Comparison of ENCODE assay signal across 1 fruit fly cellular context in genomic region chrX:9993427-9994218, dm6.
TF ChIP-seq lines count a peak whose summit lies in the region.

No protein-coding gene starts in this region.

TF ChIP-seq in whole organism, embryonic, 481 proteins besides CTCF, POLR2A, EP300 and RAD21 (continued from another document and continues in another):
- TF ChIP-seq CG11093 (GFP tag; IDR thresholded peaks at IDR 0.05; lab: Robert Waterston, UW) (no peak), CG10462 (GFP tag; optimal IDR thresholded peaks at IDR 0.05; lab: Kevin White, UChicago) (no peak), NFAT (GFP tag; IDR thresholded peaks at IDR 0.05; lab: Robert Waterston, UW) (no peak), CG15269 (tag; optimal IDR thresholded peaks at IDR 0.05; lab: Kevin White, UChicago) (peak; percentile 1), Lpt (GFP tag; optimal IDR thresholded peaks at IDR 0.05; lab: Kevin White, UChicago) (no peak), sob (GFP tag; IDR thresholded peaks at IDR 0.05; lab: Robert Waterston, UW) (no peak), Elba2 (GFP tag; optimal IDR thresholded peaks at IDR 0.05; lab: Kevin White, UChicago) (no peak), CG9727 (GFP tag; optimal IDR thresholded peaks at IDR 0.05; lab: Kevin White, UChicago) (no peak), Drgx (GFP tag; IDR thresholded peaks at IDR 0.05; lab: Robert Waterston, UW) (0 out of 2 replicates have a peak, but pooled peaks have one; percentile 8), MBD-R2 (GFP tag; IDR thresholded peaks at IDR 0.05; lab: Robert Waterston, UW) (no peak), D19A (tag; optimal IDR thresholded peaks at IDR 0.05; lab: Kevin White, UChicago) (no peak), chn (GFP tag; optimal IDR thresholded peaks at IDR 0.05; lab: Kevin White, UChicago) (no peak), run (tag; optimal IDR thresholded peaks at IDR 0.05; lab: Kevin White, UChicago) (no peak), bab2 (GFP tag; optimal IDR thresholded peaks at IDR 0.05; lab: Kevin White, UChicago) (peak; percentile 4), vfl (GFP tag; optimal IDR thresholded peaks at IDR 0.05; lab: Kevin White, UChicago) (no peak), CG1832 (GFP tag; optimal IDR thresholded peaks at IDR 0.05; lab: Kevin White, UChicago) (no peak), Trl (optimal IDR thresholded peaks at IDR 0.05; lab: Kevin White, UChicago) (no peak), Trl (GFP tag; optimal IDR thresholded peaks at IDR 0.05; lab: Kevin White, UChicago) (no peak), Kr (GFP tag; optimal IDR thresholded peaks at IDR 0.05; lab: Kevin White, UChicago) (no peak), CG13287 (GFP tag; IDR thresholded peaks at IDR 0.05; lab: Robert Waterston, UW; ENCODE audit: partially characterized antibody) (no peak), HmgD (GFP tag; optimal IDR thresholded peaks at IDR 0.05; lab: Kevin White, UChicago) (no peak), CG11504 (tag; optimal IDR thresholded peaks at IDR 0.05; lab: Kevin White, UChicago) (no peak), CG17802 (tag; optimal IDR thresholded peaks at IDR 0.05; lab: Kevin White, UChicago) (no peak), NK7.1 (GFP tag; optimal IDR thresholded peaks at IDR 0.05; lab: Kevin White, UChicago) (no peak), psq (GFP tag; optimal IDR thresholded peaks at IDR 0.05; lab: Kevin White, UChicago) (no peak), HLH4C (GFP tag; IDR thresholded peaks at IDR 0.05; lab: Robert Waterston, UW; ENCODE audit: partially characterized antibody) (no peak), amos (GFP tag; IDR thresholded peaks at IDR 0.05; lab: Robert Waterston, UW; ENCODE audit: partially characterized antibody) (no peak), ash1 (GFP tag; optimal IDR thresholded peaks at IDR 0.05; lab: Kevin White, UChicago) (no peak), CG8281 (tag; optimal IDR thresholded peaks at IDR 0.05; lab: Kevin White, UChicago) (no peak), Sox100B (GFP tag; optimal IDR thresholded peaks at IDR 0.05; lab: Kevin White, UChicago) (no peak), ken (GFP tag; IDR thresholded peaks at IDR 0.05; lab: Robert Waterston, UW) (no peak), CG8290 (GFP tag; optimal IDR thresholded peaks at IDR 0.05; lab: Kevin White, UChicago) (no peak), CG8290 (tag; optimal IDR thresholded peaks at IDR 0.05; lab: Kevin White, UChicago) (peak in 1 of 2 experiments; percentile 23), CG8089 (GFP tag; optimal IDR thresholded peaks at IDR 0.05; lab: Kevin White, UChicago) (no peak), CG1602 (GFP tag; optimal IDR thresholded peaks at IDR 0.05; lab: Kevin White, UChicago) (no peak), Antp (GFP tag; optimal IDR thresholded peaks at IDR 0.05; lab: Kevin White, UChicago) (peak; percentile 8), Dip3 (GFP tag; optimal IDR thresholded peaks at IDR 0.05; lab: Kevin White, UChicago) (peak; percentile 16), CG13894 (tag; optimal IDR thresholded peaks at IDR 0.05; lab: Kevin White, UChicago) (no peak), pros (GFP tag; optimal IDR thresholded peaks at IDR 0.05; lab: Kevin White, UChicago) (no peak), CG7745 (tag; optimal IDR thresholded peaks at IDR 0.05; lab: Kevin White, UChicago) (no peak), tio (GFP tag; optimal IDR thresholded peaks at IDR 0.05; lab: Kevin White, UChicago) (no peak), Gsc (GFP tag; IDR thresholded peaks at IDR 0.05; lab: Robert Waterston, UW) (no peak), CHES-1-like (GFP tag; optimal IDR thresholded peaks at IDR 0.05; lab: Kevin White, UChicago) (no peak), Rfx (GFP tag; IDR thresholded peaks at IDR 0.05; lab: Robert Waterston, UW) (peak; percentile 53; the same call in 1 of the 2 replicates), CG17568 (GFP tag; optimal IDR thresholded peaks at IDR 0.05; lab: Kevin White, UChicago) (no peak), tx (GFP tag; optimal IDR thresholded peaks at IDR 0.05; lab: Kevin White, UChicago) (no peak), E2f1 (GFP tag; IDR thresholded peaks at IDR 0.05; lab: Robert Waterston, UW) (no peak), CG7556 (GFP tag; optimal IDR thresholded peaks at IDR 0.05; lab: Kevin White, UChicago) (no peak), CG10366 (GFP tag; IDR thresholded peaks at IDR 0.05; lab: Robert Waterston, UW) (peak; percentile 12; the same call in 1 of the 2 replicates), Poxn (GFP tag; IDR thresholded peaks at IDR 0.05; lab: Robert Waterston, UW) (no peak), CG1024 (GFP tag; IDR thresholded peaks at IDR 0.05; lab: Robert Waterston, UW) (no peak), CG12071 (GFP tag; optimal IDR thresholded peaks at IDR 0.05; lab: Kevin White, UChicago) (no peak), dmrt11E (tag; optimal IDR thresholded peaks at IDR 0.05; lab: Kevin White, UChicago) (no peak), Doc3 (GFP tag; IDR thresholded peaks at IDR 0.05; lab: Robert Waterston, UW; ENCODE audit: partially characterized antibody) (no peak), btn (GFP tag; optimal IDR thresholded peaks at IDR 0.05; lab: Kevin White, UChicago) (no peak), CG4404 (GFP tag; IDR thresholded peaks at IDR 0.05; lab: Robert Waterston, UW) (no peak), CG17359 (tag; optimal IDR thresholded peaks at IDR 0.05; lab: Kevin White, UChicago) (no peak), dm (GFP tag; optimal IDR thresholded peaks at IDR 0.05; lab: Kevin White, UChicago) (no peak), unpg (GFP tag; optimal IDR thresholded peaks at IDR 0.05; lab: Kevin White, UChicago) (peak; percentile 7), al (GFP tag; IDR thresholded peaks at IDR 0.05; lab: Robert Waterston, UW) (peak; percentile 19; the same call in 1 of the 2 replicates), slbo (GFP tag; IDR thresholded peaks at IDR 0.05; lab: Robert Waterston, UW) (peak; percentile 68), row (GFP tag; IDR thresholded peaks at IDR 0.05; lab: Robert Waterston, UW) (peak; percentile 52), CG9797 (GFP tag; optimal IDR thresholded peaks at IDR 0.05; lab: Kevin White, UChicago) (no peak), emc (GFP tag; optimal IDR thresholded peaks at IDR 0.05; lab: Kevin White, UChicago) (no peak), CG1647 (GFP tag; optimal IDR thresholded peaks at IDR 0.05; lab: Kevin White, UChicago) (no peak), trem (tag; optimal IDR thresholded peaks at IDR 0.05; lab: Kevin White, UChicago) (no peak), PHDP (tag; optimal IDR thresholded peaks at IDR 0.05; lab: Kevin White, UChicago) (peak; percentile 2), CG18764 (GFP tag; optimal IDR thresholded peaks at IDR 0.05; lab: Kevin White, UChicago) (no peak), fu2 (GFP tag; optimal IDR thresholded peaks at IDR 0.05; lab: Kevin White, UChicago) (no peak), Dek (tag; optimal IDR thresholded peaks at IDR 0.05; lab: Kevin White, UChicago) (no peak), CoRest (tag; optimal IDR thresholded peaks at IDR 0.05; lab: Kevin White, UChicago) (peak; percentile 10), E2f2 (GFP tag; IDR thresholded peaks at IDR 0.05; lab: Robert Waterston, UW) (no peak), scrt (GFP tag; optimal IDR thresholded peaks at IDR 0.05; lab: Kevin White, UChicago) (no peak), vvl (GFP tag; IDR thresholded peaks at IDR 0.05; lab: Robert Waterston, UW) (no peak), knrl (GFP tag; IDR thresholded peaks at IDR 0.05; lab: Robert Waterston, UW; ENCODE audit: partially characterized antibody) (no peak), HLH3B (GFP tag; IDR thresholded peaks at IDR 0.05; lab: Robert Waterston, UW) (no peak), her (GFP tag; optimal IDR thresholded peaks at IDR 0.05; lab: Kevin White, UChicago) (no peak), CG31441 (GFP tag; IDR thresholded peaks at IDR 0.05; lab: Robert Waterston, UW) (no peak), hth (optimal IDR thresholded peaks at IDR 0.05; lab: Kevin White, UChicago) (no peak), Ets65A (GFP tag; lab: Kevin White, UChicago) (peak; percentile 68), ind (GFP tag; optimal IDR thresholded peaks at IDR 0.05; lab: Kevin White, UChicago) (peak; percentile 18), YL-1 (GFP tag; optimal IDR thresholded peaks at IDR 0.05; lab: Kevin White, UChicago) (no peak), CG31365 (tag; optimal IDR thresholded peaks at IDR 0.05; lab: Kevin White, UChicago) (no peak), Taf1 (GFP tag; IDR thresholded peaks at IDR 0.05; lab: Robert Waterston, UW) (no peak), sd (tag; optimal IDR thresholded peaks at IDR 0.05; lab: Kevin White, UChicago) (no peak), onecut (GFP tag; IDR thresholded peaks at IDR 0.05; lab: Robert Waterston, UW) (no peak), Optix (GFP tag; IDR thresholded peaks at IDR 0.05; lab: Robert Waterston, UW) (no peak), Atf6 (GFP tag; IDR thresholded peaks at IDR 0.05; lab: Robert Waterston, UW) (no peak; the same call in 1 of the 2 replicates), cas (GFP tag; IDR thresholded peaks at IDR 0.05; lab: Robert Waterston, UW) (no peak), sc (optimal IDR thresholded peaks at IDR 0.05; lab: Kevin White, UChicago) (no peak), sc (GFP tag; optimal IDR thresholded peaks at IDR 0.05; lab: Kevin White, UChicago) (no peak), lbe (GFP tag; optimal IDR thresholded peaks at IDR 0.05; lab: Kevin White, UChicago) (no peak), ranshi (GFP tag; IDR thresholded peaks at IDR 0.05; lab: Robert Waterston, UW) (peak; percentile 23; the same call in 1 of the 2 replicates), Atf3 (GFP tag; optimal IDR thresholded peaks at IDR 0.05; lab: Kevin White, UChicago) (no peak), CG8924 (tag; optimal IDR thresholded peaks at IDR 0.05; lab: Kevin White, UChicago) (no peak), Lhr (GFP tag; optimal IDR thresholded peaks at IDR 0.05; lab: Kevin White, UChicago) (no peak), BEAF-32 (GFP tag; optimal IDR thresholded peaks at IDR 0.05; lab: Kevin White, UChicago) (no peak), yki (optimal IDR thresholded peaks at IDR 0.05; lab: Kevin White, UChicago) (no peak), CG9932 (GFP tag; IDR thresholded peaks at IDR 0.05; lab: Robert Waterston, UW) (peak; percentile 55; the same call in 1 of the 2 replicates), zfh2 (GFP tag; optimal IDR thresholded peaks at IDR 0.05; lab: Kevin White, UChicago) (peak; percentile 8), ham (GFP tag; IDR thresholded peaks at IDR 0.05; lab: Robert Waterston, UW) (no peak), mirr (GFP tag; optimal IDR thresholded peaks at IDR 0.05; lab: Kevin White, UChicago) (no peak), CG15073 (GFP tag; optimal IDR thresholded peaks at IDR 0.05; lab: Kevin White, UChicago) (no peak), CG14860 (GFP tag; IDR thresholded peaks at IDR 0.05; lab: Robert Waterston, UW; ENCODE audit: partially characterized antibody) (no peak), sima (GFP tag; optimal IDR thresholded peaks at IDR 0.05; lab: Kevin White, UChicago) (no peak), Gug (GFP tag; IDR thresholded peaks at IDR 0.05; lab: Robert Waterston, UW) (no peak), CG13123 (GFP tag; optimal IDR thresholded peaks at IDR 0.05; lab: Kevin White, UChicago) (no peak), crol (GFP tag; IDR thresholded peaks at IDR 0.05; lab: Robert Waterston, UW) (no peak), CG9609 (GFP tag; optimal IDR thresholded peaks at IDR 0.05; lab: Kevin White, UChicago) (no peak), repo (GFP tag; optimal IDR thresholded peaks at IDR 0.05; lab: Kevin White, UChicago) (no peak), CG18619 (GFP tag; optimal IDR thresholded peaks at IDR 0.05; lab: Kevin White, UChicago) (no peak), schlank (tag; optimal IDR thresholded peaks at IDR 0.05; lab: Kevin White, UChicago) (no peak), CG13775 (GFP tag; optimal IDR thresholded peaks at IDR 0.05; lab: Kevin White, UChicago) (no peak), org-1 (GFP tag; optimal IDR thresholded peaks at IDR 0.05; lab: Kevin White, UChicago) (no peak), CG10274 (GFP tag; optimal IDR thresholded peaks at IDR 0.05; lab: Kevin White, UChicago) (no peak), CG7357 (GFP tag; IDR thresholded peaks at IDR 0.05; lab: Robert Waterston, UW) (no peak), pnt (GFP tag; optimal IDR thresholded peaks at IDR 0.05; lab: Kevin White, UChicago) (no peak), CG17328 (GFP tag; IDR thresholded peaks at IDR 0.05; lab: Robert Waterston, UW) (no peak), crp (GFP tag; optimal IDR thresholded peaks at IDR 0.05; lab: Kevin White, UChicago) (no peak), CG30403 (GFP tag; optimal IDR thresholded peaks at IDR 0.05; lab: Kevin White, UChicago) (peak; percentile 4), CG42726 (GFP tag; IDR thresholded peaks at IDR 0.05; lab: Robert Waterston, UW; ENCODE audit: partially characterized antibody) (no peak), CG1792 (GFP tag; optimal IDR thresholded peaks at IDR 0.05; lab: Kevin White, UChicago) (no peak), cwo (GFP tag; optimal IDR thresholded peaks at IDR 0.05; lab: Kevin White, UChicago) (no peak), Hmx (GFP tag; optimal IDR thresholded peaks at IDR 0.05; lab: Kevin White, UChicago) (no peak), CG4730 (GFP tag; IDR thresholded peaks at IDR 0.05; lab: Robert Waterston, UW) (no peak), lov (optimal IDR thresholded peaks at IDR 0.05; lab: Kevin White, UChicago) (no peak), lov (GFP tag; IDR thresholded peaks at IDR 0.05; lab: Robert Waterston, UW) (no peak), Mrtf (GFP tag; IDR thresholded peaks at IDR 0.05; lab: Robert Waterston, UW) (no peak), CG15514 (GFP tag; optimal IDR thresholded peaks at IDR 0.05; lab: Kevin White, UChicago) (no peak), CG13424 (tag; optimal IDR thresholded peaks at IDR 0.05; lab: Kevin White, UChicago) (peak; percentile 12), CG9876 (GFP tag; optimal IDR thresholded peaks at IDR 0.05; lab: Kevin White, UChicago) (no peak), nom (GFP tag; optimal IDR thresholded peaks at IDR 0.05; lab: Kevin White, UChicago) (peak; percentile 57), Hr51 (GFP tag; optimal IDR thresholded peaks at IDR 0.05; lab: Kevin White, UChicago) (peak in 1 of 2 experiments; percentile 16), CG5953 (GFP tag; IDR thresholded peaks at IDR 0.05; lab: Robert Waterston, UW) (no peak), sisA (GFP tag; IDR thresholded peaks at IDR 0.05; lab: Robert Waterston, UW) (peak; percentile 23; the same call in 1 of the 2 replicates), grn (GFP tag; optimal IDR thresholded peaks at IDR 0.05; lab: Kevin White, UChicago) (no peak), mam (GFP tag; optimal IDR thresholded peaks at IDR 0.05; lab: Kevin White, UChicago) (peak; percentile 12), Sox102F (GFP tag; optimal IDR thresholded peaks at IDR 0.05; lab: Kevin White, UChicago) (peak; percentile 63), lilli (GFP tag; optimal IDR thresholded peaks at IDR 0.05; lab: Kevin White, UChicago) (no peak), nmo (GFP tag; optimal IDR thresholded peaks at IDR 0.05; lab: Kevin White, UChicago) (no peak)
